Fruit fly (Drosophila melanogaster) whole organism, embryonic: Measurements from ENCODE around the gene CG18563.

Experiments
- Ada2b ChIP-seq: fragments of 200-800 bp; sonication (Bioruptor generic); IDR thresholded peaks from 2 replicates; pipeline ENCODE4 v1.3.6; 2022; ENCODE audit warnings: missing biosample characterization, missing genetic modification characterization
- Blimp-1 ChIP-seq: fragments of 200-800 bp; sonication (Bioruptor generic); optimal IDR thresholded peaks from 3 replicates; lab custom pipeline; 2018; ENCODE audit warnings: missing biosample characterization, missing genetic modification characterization, mild to moderate bottlenecking, moderate library complexity, missing genetic modification reagents
- CG10147 ChIP-seq: fragments of 200-800 bp; sonication (Bioruptor generic); optimal IDR thresholded peaks from 2 replicates; lab custom pipeline; 2019; ENCODE audit warnings: missing biosample characterization, mild to moderate bottlenecking, missing genetic modification characterization, moderate library complexity
- CG10267 ChIP-seq: fragments of 200-800 bp; sonication (Bioruptor generic); optimal IDR thresholded peaks from 2 replicates; lab custom pipeline; 2018; ENCODE audit warnings: missing biosample characterization, mild to moderate bottlenecking, missing genetic modification characterization, moderate library complexity
- CG10366 ChIP-seq: fragments of 200-800 bp; sonication (Bioruptor generic); IDR thresholded peaks from 2 replicates; pipeline ENCODE4 v1.3.6; 2022; ENCODE audit warnings: missing biosample characterization, missing genetic modification characterization
- CG10543 ChIP-seq: fragments of 200-800 bp; sonication (Bioruptor generic); optimal IDR thresholded peaks from 3 replicates; lab custom pipeline; 2017; ENCODE audit warnings: missing biosample characterization, mild to moderate bottlenecking, missing genetic modification characterization, moderate library complexity
- CG11093 ChIP-seq: fragments of 200-800 bp; sonication (Bioruptor generic); IDR thresholded peaks from 3 replicates; pipeline ENCODE4 v1.3.6; 2022; ENCODE audit warnings: missing biosample characterization, missing genetic modification characterization
- CG12071 ChIP-seq: fragments of 200-800 bp; sonication (Bioruptor generic); optimal IDR thresholded peaks from 3 replicates; lab custom pipeline; 2018; ENCODE audit warnings: missing biosample characterization, mild to moderate bottlenecking, missing genetic modification characterization
- CG12104 ChIP-seq: fragments of 200-800 bp; sonication (Bioruptor generic); optimal IDR thresholded peaks from 3 replicates; lab custom pipeline; 2016; ENCODE audit warnings: missing biosample characterization, missing genetic modification characterization
- CG30020 ChIP-seq: fragments of 200-800 bp; optimal IDR thresholded peaks from 2 replicates; lab custom pipeline; 2019; ENCODE audit warnings: missing biosample characterization, mild to moderate bottlenecking, missing genetic modification characterization, moderate library complexity
- CG31441 ChIP-seq: fragments of 200-800 bp; sonication (Bioruptor generic); IDR thresholded peaks from 2 replicates; pipeline ENCODE4 v1.3.6; 2022; ENCODE audit warnings: missing biosample characterization, missing genetic modification characterization
- CG32767 ChIP-seq: fragments of 200-800 bp; sonication (Bioruptor generic); IDR thresholded peaks from 2 replicates; pipeline ENCODE4 v1.3.6; 2022; ENCODE audit warnings: missing biosample characterization, missing genetic modification characterization
- CG3995 ChIP-seq: fragments of 200-800 bp; sonication (Bioruptor generic); optimal IDR thresholded peaks from 3 replicates; lab custom pipeline; 2016; ENCODE audit warnings: missing biosample characterization, missing genetic modification characterization
- CG4424 ChIP-seq: fragments of 200-800 bp; sonication (Bioruptor generic); optimal IDR thresholded peaks from 3 replicates; lab custom pipeline; 2016; ENCODE audit warnings: missing biosample characterization, missing genetic modification characterization
- CG4820 ChIP-seq: fragments of 200-800 bp; sonication (Bioruptor generic); optimal IDR thresholded peaks from 3 replicates; lab custom pipeline; 2016; ENCODE audit warnings: missing biosample characterization, missing genetic modification characterization
- CG5180 ChIP-seq: fragments of 200-800 bp; sonication (Bioruptor generic); optimal IDR thresholded peaks from 3 replicates; lab custom pipeline; 2017; ENCODE audit warnings: missing biosample characterization, missing genetic modification characterization, mild to moderate bottlenecking, moderate library complexity, missing genetic modification reagents
- CG7839 ChIP-seq: fragments of 200-800 bp; sonication (Bioruptor generic); optimal IDR thresholded peaks from 3 replicates; lab custom pipeline; 2018; ENCODE audit warnings: missing biosample characterization, mild to moderate bottlenecking, missing genetic modification characterization, moderate library complexity
- CG9932 ChIP-seq: fragments of 200-800 bp; sonication (Bioruptor generic); IDR thresholded peaks from 2 replicates; pipeline ENCODE4 v1.3.6; 2022; ENCODE audit warnings: missing biosample characterization, missing genetic modification characterization
- CTCF ChIP-seq: fragments of 200-800 bp; sonication (Bioruptor generic); optimal IDR thresholded peaks from 2 replicates; lab custom pipeline; 2017; ENCODE audit warnings: missing biosample characterization, mild to moderate bottlenecking, missing genetic modification characterization, moderate library complexity
- CkIIα-i1 ChIP-seq: fragments of 200-800 bp; sonication (Bioruptor generic); IDR thresholded peaks from 2 replicates; pipeline ENCODE4 v1.3.6; 2022; ENCODE audit warnings: missing biosample characterization, missing genetic modification characterization
- D19A ChIP-seq: fragments of 200-800 bp; optimal IDR thresholded peaks from 3 replicates; lab custom pipeline; 2019; ENCODE audit warnings: missing biosample characterization, mild to moderate bottlenecking, missing genetic modification characterization, moderate library complexity
- Dad ChIP-seq: fragments of 200-800 bp; sonication (Bioruptor generic); optimal IDR thresholded peaks from 3 replicates; lab custom pipeline; 2016; ENCODE audit warnings: missing biosample characterization, missing genetic modification characterization
- Dek ChIP-seq: fragments of 200-800 bp; sonication (Bioruptor generic); optimal IDR thresholded peaks from 3 replicates; lab custom pipeline; 2019; ENCODE audit warnings: missing biosample characterization, mild to moderate bottlenecking, missing genetic modification characterization, moderate library complexity
- Elba2 ChIP-seq: fragments of 200-800 bp; sonication (Bioruptor generic); optimal IDR thresholded peaks from 3 replicates; lab custom pipeline; 2016; ENCODE audit warnings: missing biosample characterization, missing genetic modification characterization
- Ets65A ChIP-seq: fragments of 200-800 bp; sonication (Bioruptor generic); peaks from one replicate; lab custom pipeline; 2016; ENCODE audit warnings: missing biosample characterization, missing genetic modification characterization
- Ets97D ChIP-seq: fragments of 200-800 bp; sonication (Bioruptor generic); optimal IDR thresholded peaks from 3 replicates; lab custom pipeline; 2016; ENCODE audit warnings: missing biosample characterization, missing genetic modification characterization
- Fer1 ChIP-seq: fragments of 200-800 bp; sonication (Bioruptor generic); optimal IDR thresholded peaks from 2 replicates; lab custom pipeline; 2017; ENCODE audit warnings: missing biosample characterization, mild to moderate bottlenecking, missing genetic modification characterization
- Hand ChIP-seq: fragments of 200-800 bp; sonication (Bioruptor generic); optimal IDR thresholded peaks from 2 replicates; lab custom pipeline; 2017; ENCODE audit warnings: mild to moderate bottlenecking, missing biosample characterization, missing genetic modification reagents, missing genetic modification characterization
- Hmr ChIP-seq: fragments of 200-800 bp; sonication (Bioruptor generic); optimal IDR thresholded peaks from 3 replicates; lab custom pipeline; 2017; ENCODE audit warnings: mild to moderate bottlenecking, missing biosample characterization, missing genetic modification reagents, missing genetic modification characterization
- Kr ChIP-seq: fragments of 200-800 bp; sonication (Bioruptor generic); optimal IDR thresholded peaks from 2 replicates; lab custom pipeline; 2017; ENCODE audit warnings: missing biosample characterization, mild to moderate bottlenecking, missing genetic modification characterization
- Mes4 ChIP-seq: fragments of 200-800 bp; sonication (Bioruptor generic); optimal IDR thresholded peaks from 2 replicates; lab custom pipeline; 2016; ENCODE audit warnings: missing biosample characterization, missing genetic modification characterization
- Nf-YB ChIP-seq: fragments of 200-800 bp; sonication (Bioruptor generic); optimal IDR thresholded peaks from 3 replicates; lab custom pipeline; 2019; ENCODE audit warnings: missing biosample characterization, mild to moderate bottlenecking, missing genetic modification characterization, moderate library complexity
- Taf1 ChIP-seq: fragments of 200-800 bp; sonication (Bioruptor generic); IDR thresholded peaks from 2 replicates; pipeline ENCODE4 v1.3.6; 2022; ENCODE audit warnings: missing biosample characterization, missing genetic modification characterization
- ab ChIP-seq: fragments of 200-800 bp; sonication (Bioruptor generic); optimal IDR thresholded peaks from 2 replicates; lab custom pipeline; 2016; ENCODE audit warnings: missing biosample characterization, missing genetic modification characterization
- al ChIP-seq: fragments of 200-800 bp; sonication (Bioruptor generic); IDR thresholded peaks from 2 replicates; pipeline ENCODE4 v1.3.6; 2022; ENCODE audit warnings: missing biosample characterization, missing genetic modification characterization
- ara ChIP-seq: fragments of 200-800 bp; sonication (Bioruptor generic); IDR thresholded peaks from 2 replicates; pipeline ENCODE4 v1.3.6; 2022; ENCODE audit warnings: missing biosample characterization, missing genetic modification characterization
- bab2 ChIP-seq: fragments of 200-800 bp; sonication (Bioruptor generic); optimal IDR thresholded peaks from 2 replicates; lab custom pipeline; 2016; ENCODE audit warnings: missing biosample characterization, missing genetic modification characterization
- btn ChIP-seq: fragments of 200-800 bp; sonication (Bioruptor generic); optimal IDR thresholded peaks from 2 replicates; lab custom pipeline; 2016; ENCODE audit warnings: missing biosample characterization, missing genetic modification characterization
- crc ChIP-seq: fragments of 200-800 bp; sonication (Bioruptor generic); optimal IDR thresholded peaks from 2 replicates; lab custom pipeline; 2016; ENCODE audit warnings: missing biosample characterization, missing genetic modification characterization
- dan ChIP-seq: fragments of 200-800 bp; sonication (Bioruptor generic); IDR thresholded peaks from 2 replicates; pipeline ENCODE4 v1.3.6; 2022; ENCODE audit warnings: missing biosample characterization, missing genetic modification characterization
- fd96Cb ChIP-seq: fragments of 200-800 bp; sonication (Bioruptor generic); optimal IDR thresholded peaks from 2 replicates; lab custom pipeline; 2018; ENCODE audit warnings: missing biosample characterization, mild to moderate bottlenecking, missing genetic modification characterization, moderate library complexity
- gce ChIP-seq: fragments of 200-800 bp; sonication (Bioruptor generic); IDR thresholded peaks from 3 replicates; pipeline ENCODE4 v1.3.6; 2022; ENCODE audit warnings: missing biosample characterization, missing genetic modification characterization
- her ChIP-seq: fragments of 200-800 bp; sonication (Bioruptor generic); optimal IDR thresholded peaks from 2 replicates; lab custom pipeline; 2016; ENCODE audit warnings: missing biosample characterization, missing genetic modification characterization
- nerfin-2 ChIP-seq: fragments of 200-800 bp; sonication (Bioruptor generic); IDR thresholded peaks from 2 replicates; pipeline ENCODE4 v1.3.6; 2022; ENCODE audit warnings: missing biosample characterization, missing genetic modification characterization; ENCODE audit not compliant: partially characterized antibody
- nom ChIP-seq: fragments of 200-800 bp; sonication (Bioruptor generic); optimal IDR thresholded peaks from 2 replicates; lab custom pipeline; 2017; ENCODE audit warnings: missing biosample characterization, missing genetic modification characterization, mild to moderate bottlenecking, moderate library complexity, missing genetic modification reagents
- odd ChIP-seq: fragments of 200-800 bp; sonication (Bioruptor generic); optimal IDR thresholded peaks from 2 replicates; lab custom pipeline; 2017; ENCODE audit warnings: missing biosample characterization, mild to moderate bottlenecking, missing genetic modification characterization
- pum ChIP-seq: fragments of 200-800 bp; sonication (Bioruptor generic); optimal IDR thresholded peaks from 2 replicates; lab custom pipeline; 2016; ENCODE audit warnings: missing biosample characterization, missing genetic modification characterization
- sens ChIP-seq: fragments of 200-800 bp; sonication (Bioruptor generic); peaks from one replicate; lab custom pipeline; 2016; ENCODE audit warnings: missing biosample characterization, missing genetic modification characterization
- sna ChIP-seq: fragments of 200-800 bp; sonication (Bioruptor generic); IDR thresholded peaks from 2 replicates; pipeline ENCODE4 v1.3.6; 2022; ENCODE audit warnings: missing biosample characterization, missing genetic modification characterization; ENCODE audit not compliant: partially characterized antibody
- sr ChIP-seq: fragments of 200-800 bp; sonication (Bioruptor generic); IDR thresholded peaks from 3 replicates; pipeline ENCODE4 v1.3.6; 2022; ENCODE audit warnings: missing biosample characterization, missing genetic modification characterization
- twi ChIP-seq: fragments of 200-800 bp; optimal IDR thresholded peaks from 2 replicates; lab custom pipeline; 2019; ENCODE audit warnings: missing biosample characterization, mild to moderate bottlenecking, missing genetic modification characterization, moderate library complexity
- z ChIP-seq: fragments of 200-800 bp; sonication (Bioruptor generic); IDR thresholded peaks from 3 replicates; pipeline ENCODE4 v1.3.6; 2022; ENCODE audit warnings: missing biosample characterization, missing genetic modification characterization

The CG18563 gene

DNA sequence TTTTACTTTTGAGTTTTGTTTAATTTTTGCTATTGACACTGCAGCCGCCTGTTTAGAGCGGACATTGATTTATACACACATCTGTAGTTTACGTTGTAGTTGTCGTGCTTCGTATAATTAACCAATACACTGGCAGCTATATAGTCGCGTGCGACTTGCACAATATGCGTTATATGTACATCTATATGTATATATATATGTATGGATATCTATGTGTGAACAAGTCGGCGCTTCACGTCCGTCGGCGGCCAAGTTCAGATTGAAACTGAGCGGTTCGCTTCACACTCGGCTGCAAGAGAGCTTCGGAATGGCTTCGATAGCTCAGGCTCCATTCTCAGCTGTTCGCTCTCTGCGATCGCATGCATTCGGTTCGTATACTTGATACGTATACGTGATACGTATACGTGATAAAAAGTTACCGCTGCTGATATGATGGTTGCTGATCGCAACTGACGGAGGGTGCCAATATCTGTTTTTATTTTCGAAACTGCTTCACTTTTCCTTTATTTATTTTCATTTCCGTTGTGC lies 29.9 kb downstream of the CG18563 start (continued):
- TF ChIP-seq CG12104 (GFP tag; lab: Kevin White, UChicago) (no peak), CG30020 (tag; lab: Kevin White, UChicago) (no peak), z (GFP tag; lab: Robert Waterston, UW) (peak; percentile 33; the same call in 1 of the 3 replicates), Hmr (no peak), ara (no peak), sr (no peak), btn (no peak), CG10147 (no peak), CG32767 (GFP tag; lab: Robert Waterston, UW) (peak; percentile 49; the same call in 1 of the 2 replicates), CTCF (GFP tag; lab: Kevin White, UChicago) (no peak), dan (GFP tag; lab: Robert Waterston, UW) (no peak), crc (no peak), pum (no peak), Blimp-1 (GFP tag; lab: Kevin White, UChicago) (peak; percentile 7), fd96Cb (tag; lab: Kevin White, UChicago) (no peak), CG3995 (no peak), CG11093 (GFP tag; lab: Robert Waterston, UW) (0 out of 3 replicates have a peak, but pooled peaks have one; percentile 12), Ets97D (no peak), CG4820 (no peak), sna (GFP tag; lab: Robert Waterston, UW) (peak; percentile 48; the same call in 1 of the 2 replicates), gce (GFP tag; lab: Robert Waterston, UW) (no peak; the same call in 2 of the 3 replicates), CG10543 (GFP tag; lab: Kevin White, UChicago) (peak; percentile 73), sens (GFP tag; lab: Kevin White, UChicago) (peak; percentile 59), Hand (GFP tag; lab: Kevin White, UChicago) (no peak), CG10267 (tag; lab: Kevin White, UChicago) (no peak), bab2 (GFP tag; lab: Kevin White, UChicago) (no peak), nerfin-2 (GFP tag; lab: Robert Waterston, UW) (no peak), Kr (GFP tag; lab: Kevin White, UChicago) (no peak), nom (GFP tag; lab: Kevin White, UChicago) (peak; percentile 83), Elba2 (no peak), al (GFP tag; lab: Robert Waterston, UW) (no peak), Dad (GFP tag; lab: Kevin White, UChicago) (no peak), twi (no peak), Taf1 (GFP tag; lab: Robert Waterston, UW) (0 out of 2 replicates have a peak, but pooled peaks have one; percentile 25), D19A (no peak), CkIIα-i1 (GFP tag; lab: Robert Waterston, UW) (no peak), Ada2b (GFP tag; lab: Robert Waterston, UW) (0 out of 2 replicates have a peak, but pooled peaks have one; percentile 10), CG9932 (GFP tag; lab: Robert Waterston, UW) (no peak), Mes4 (GFP tag; lab: Kevin White, UChicago) (no peak), her (GFP tag; lab: Kevin White, UChicago) (no peak), ab (GFP tag; lab: Kevin White, UChicago) (no peak), Dek (tag; lab: Kevin White, UChicago) (no peak), CG12071 (GFP tag; lab: Kevin White, UChicago) (no peak), CG5180 (GFP tag; lab: Kevin White, UChicago) (peak; percentile 40), CG10366 (no peak), CG4424 (GFP tag; lab: Kevin White, UChicago) (no peak), Nf-YB (no peak), Fer1 (GFP tag; lab: Kevin White, UChicago) (peak; percentile 22), Ets65A (GFP tag; lab: Kevin White, UChicago) (no peak), CG7839 (tag; lab: Kevin White, UChicago) (no peak), odd (GFP tag; lab: Kevin White, UChicago) (peak; percentile 4), CG31441 (no peak)
